Fruit fly (Drosophila melanogaster) whole organism, embryonic: ENCODE measurements around the gene CG43400.

Source experiments
- Asciz ChIP-seq: fragments of 200-800 bp; sonication (Bioruptor generic); optimal IDR thresholded peaks from 2 replicates; lab custom pipeline; 2017; ENCODE audit warnings: missing biosample characterization, mild to moderate bottlenecking, missing genetic modification characterization, missing genetic modification reagents
- CG10267 ChIP-seq: fragments of 200-800 bp; sonication (Bioruptor generic); optimal IDR thresholded peaks from 2 replicates; lab custom pipeline; 2018; ENCODE audit warnings: missing biosample characterization, mild to moderate bottlenecking, missing genetic modification characterization, moderate library complexity
- CG10959 ChIP-seq: fragments of 200-800 bp; sonication (Bioruptor generic); IDR thresholded peaks from 2 replicates; pipeline ENCODE4 v1.3.6; 2022; ENCODE audit warnings: missing biosample characterization, missing genetic modification characterization
- CG12299 ChIP-seq: fragments of 200-800 bp; sonication (Bioruptor generic); optimal IDR thresholded peaks from 2 replicates; lab custom pipeline; 2018; ENCODE audit warnings: missing biosample characterization, mild to moderate bottlenecking, missing genetic modification characterization
- CG14441 ChIP-seq: fragments of 200-800 bp; sonication (Bioruptor generic); IDR thresholded peaks from 2 replicates; pipeline ENCODE4 v1.3.6; 2022; ENCODE audit warnings: missing biosample characterization, missing genetic modification characterization
- CG15601 ChIP-seq: fragments of 200-800 bp; sonication (Bioruptor generic); optimal IDR thresholded peaks from 3 replicates; lab custom pipeline; 2019; ENCODE audit warnings: missing biosample characterization, mild to moderate bottlenecking, missing genetic modification characterization, moderate library complexity
- CG17385 ChIP-seq: fragments of 200-800 bp; sonication (Bioruptor generic); optimal IDR thresholded peaks from 3 replicates; lab custom pipeline; 2018; ENCODE audit warnings: missing biosample characterization, mild to moderate bottlenecking, missing genetic modification characterization
- CG18262 ChIP-seq: fragments of 200-800 bp; optimal IDR thresholded peaks from 3 replicates; lab custom pipeline; 2019; ENCODE audit warnings: missing biosample characterization, mild to moderate bottlenecking, missing genetic modification characterization, moderate library complexity
- CG1832 ChIP-seq: fragments of 200-800 bp; sonication (Bioruptor generic); optimal IDR thresholded peaks from 2 replicates; lab custom pipeline; 2017; ENCODE audit warnings: missing biosample characterization, mild to moderate bottlenecking, missing genetic modification characterization, inconsistent platforms
- CG2129 ChIP-seq: fragments of 200-800 bp; sonication (Bioruptor generic); IDR thresholded peaks from 2 replicates; pipeline ENCODE4 v1.3.6; 2022; ENCODE audit warnings: missing biosample characterization, missing genetic modification characterization; ENCODE audit not compliant: partially characterized antibody
- CG33213 ChIP-seq: fragments of 200-800 bp; sonication (Bioruptor generic); optimal IDR thresholded peaks from 3 replicates; lab custom pipeline; 2016; ENCODE audit warnings: missing biosample characterization, missing genetic modification characterization
- CG3407 ChIP-seq: fragments of 200-800 bp; sonication (Bioruptor generic); optimal IDR thresholded peaks from 2 replicates; lab custom pipeline; 2018; ENCODE audit warnings: missing biosample characterization, mild to moderate bottlenecking, missing genetic modification characterization
- CG34376 ChIP-seq: fragments of 200-800 bp; sonication (Bioruptor generic); optimal IDR thresholded peaks from 2 replicates; lab custom pipeline; 2018; ENCODE audit warnings: missing biosample characterization, mild to moderate bottlenecking, missing genetic modification characterization
- CG42726 ChIP-seq: fragments of 200-800 bp; sonication (Bioruptor generic); IDR thresholded peaks from 2 replicates; pipeline ENCODE4 v1.3.6; 2022; ENCODE audit warnings: missing biosample characterization, missing genetic modification characterization; ENCODE audit not compliant: partially characterized antibody
- CG7928 ChIP-seq: fragments of 200-800 bp; sonication (Bioruptor generic); optimal IDR thresholded peaks from 2 replicates; lab custom pipeline; 2017; ENCODE audit warnings: missing biosample characterization, mild to moderate bottlenecking, missing genetic modification characterization
- CG7963 ChIP-seq: fragments of 200-800 bp; sonication (Bioruptor generic); IDR thresholded peaks from 3 replicates; pipeline ENCODE4 v1.3.6; 2022; ENCODE audit warnings: missing biosample characterization, missing genetic modification characterization; ENCODE audit not compliant: partially characterized antibody
- CG8290 ChIP-seq, 3 experiments: fragments of 200-800 bp; sonication (Bioruptor generic); optimal IDR thresholded peaks; 2 replicates each; lab custom pipeline; 2016 to 2019; ENCODE audit warnings: missing biosample characterization in 3 of 3, missing genetic modification characterization in 3 of 3, mild to moderate bottlenecking in 2 of 3, moderate library complexity in 1 of 3
- CG8359 ChIP-seq: fragments of 200-800 bp; sonication (Bioruptor generic); optimal IDR thresholded peaks from 2 replicates; lab custom pipeline; 2017; ENCODE audit warnings: missing biosample characterization, mild to moderate bottlenecking, missing genetic modification characterization, borderline replicate concordance
- CG8765 ChIP-seq: fragments of 200-800 bp; sonication (Bioruptor generic); IDR thresholded peaks from 2 replicates; pipeline ENCODE4 v1.3.6; 2022; ENCODE audit warnings: missing biosample characterization, missing genetic modification characterization
- CrebB ChIP-seq: fragments of 200-800 bp; sonication (Bioruptor generic); optimal IDR thresholded peaks from 3 replicates; lab custom pipeline; 2018; ENCODE audit warnings: missing biosample characterization, mild to moderate bottlenecking, missing genetic modification characterization
- Drgx ChIP-seq: fragments of 200-800 bp; sonication (Bioruptor generic); IDR thresholded peaks from 2 replicates; pipeline ENCODE4 v1.3.6; 2022; ENCODE audit warnings: missing biosample characterization, missing genetic modification characterization
- E2f1 ChIP-seq: fragments of 200-800 bp; sonication (Bioruptor generic); IDR thresholded peaks from 2 replicates; pipeline ENCODE4 v1.3.6; 2022; ENCODE audit warnings: missing biosample characterization, missing genetic modification characterization
- Ets65A ChIP-seq: fragments of 200-800 bp; sonication (Bioruptor generic); peaks from one replicate; lab custom pipeline; 2016; ENCODE audit warnings: missing biosample characterization, missing genetic modification characterization
- HLH3B ChIP-seq: fragments of 200-800 bp; sonication (Bioruptor generic); IDR thresholded peaks from 2 replicates; pipeline ENCODE4 v1.3.6; 2022; ENCODE audit warnings: missing biosample characterization, missing genetic modification characterization
- Hsf ChIP-seq: fragments of 200-800 bp; sonication (Bioruptor generic); optimal IDR thresholded peaks from 3 replicates; lab custom pipeline; 2016; ENCODE audit warnings: missing biosample characterization, missing genetic modification characterization
- Lhr ChIP-seq: fragments of 200-800 bp; sonication (Bioruptor generic); optimal IDR thresholded peaks from 3 replicates; lab custom pipeline; 2017; ENCODE audit warnings: mild to moderate bottlenecking, missing biosample characterization, missing genetic modification reagents, missing genetic modification characterization
- Nf-YC ChIP-seq: fragments of 200-800 bp; optimal IDR thresholded peaks from 3 replicates; lab custom pipeline; 2019; ENCODE audit warnings: missing biosample characterization, mild to moderate bottlenecking, missing genetic modification characterization, moderate library complexity
- Oli ChIP-seq: fragments of 200-800 bp; sonication (Bioruptor generic); optimal IDR thresholded peaks from 2 replicates; lab custom pipeline; 2018; ENCODE audit warnings: missing biosample characterization, mild to moderate bottlenecking, missing genetic modification characterization, moderate library complexity
- Optix ChIP-seq: fragments of 200-800 bp; sonication (Bioruptor generic); IDR thresholded peaks from 3 replicates; pipeline ENCODE4 v1.3.6; 2022; ENCODE audit warnings: missing biosample characterization, missing genetic modification characterization
- Rfx ChIP-seq: fragments of 200-800 bp; sonication (Bioruptor generic); IDR thresholded peaks from 2 replicates; pipeline ENCODE4 v1.3.6; 2022; ENCODE audit warnings: missing biosample characterization, missing genetic modification characterization
- Scr ChIP-seq: fragments of 200-800 bp; sonication (Bioruptor generic); IDR thresholded peaks from 2 replicates; pipeline ENCODE4 v1.3.6; 2022; ENCODE audit warnings: missing biosample characterization, missing genetic modification characterization; ENCODE audit not compliant: partially characterized antibody
- Side ChIP-seq: fragments of 200-800 bp; sonication (Bioruptor generic); optimal IDR thresholded peaks from 2 replicates; lab custom pipeline; 2016; ENCODE audit warnings: missing biosample characterization, missing genetic modification characterization
- bigmax ChIP-seq: fragments of 200-800 bp; sonication (Bioruptor generic); optimal IDR thresholded peaks from 2 replicates; lab custom pipeline; 2018; ENCODE audit warnings: missing biosample characterization, mild to moderate bottlenecking, missing genetic modification characterization
- chinmo ChIP-seq: fragments of 200-800 bp; sonication (Bioruptor generic); IDR thresholded peaks from 4 replicates; pipeline ENCODE4 v1.3.6; 2022; ENCODE audit warnings: missing biosample characterization, missing genetic modification characterization; ENCODE audit not compliant: partially characterized antibody
- chn ChIP-seq: fragments of 200-800 bp; sonication (Bioruptor generic); optimal IDR thresholded peaks from 2 replicates; lab custom pipeline; 2016; ENCODE audit warnings: missing biosample characterization, missing genetic modification characterization
- dan ChIP-seq: fragments of 200-800 bp; sonication (Bioruptor generic); IDR thresholded peaks from 2 replicates; pipeline ENCODE4 v1.3.6; 2022; ENCODE audit warnings: missing biosample characterization, missing genetic modification characterization
- dm ChIP-seq: fragments of 200-800 bp; sonication (Bioruptor generic); optimal IDR thresholded peaks from 3 replicates; lab custom pipeline; 2016; ENCODE audit warnings: missing biosample characterization, missing genetic modification characterization
- dmrt11E ChIP-seq: fragments of 200-800 bp; sonication (Bioruptor generic); optimal IDR thresholded peaks from 3 replicates; lab custom pipeline; 2018; ENCODE audit warnings: missing biosample characterization, mild to moderate bottlenecking, missing genetic modification characterization, moderate library complexity
- fd64A ChIP-seq: fragments of 200-800 bp; sonication (Bioruptor generic); optimal IDR thresholded peaks from 3 replicates; lab custom pipeline; 2018; ENCODE audit warnings: missing biosample characterization, mild to moderate bottlenecking, missing genetic modification characterization
- knrl ChIP-seq: fragments of 200-800 bp; sonication (Bioruptor generic); IDR thresholded peaks from 3 replicates; pipeline ENCODE4 v1.3.6; 2022; ENCODE audit warnings: missing biosample characterization, missing genetic modification characterization; ENCODE audit not compliant: partially characterized antibody
- maf-S ChIP-seq: fragments of 200-800 bp; sonication (Bioruptor generic); optimal IDR thresholded peaks from 2 replicates; lab custom pipeline; 2016; ENCODE audit warnings: missing biosample characterization, missing genetic modification characterization
- nerfin-1 ChIP-seq: fragments of 200-800 bp; sonication (Bioruptor generic); optimal IDR thresholded peaks from 3 replicates; lab custom pipeline; 2019; ENCODE audit warnings: missing biosample characterization, mild to moderate bottlenecking, missing genetic modification characterization, moderate library complexity
- p53 ChIP-seq: fragments of 200-800 bp; sonication (Bioruptor generic); optimal IDR thresholded peaks from 2 replicates; lab custom pipeline; 2016; ENCODE audit warnings: missing biosample characterization, missing genetic modification characterization
- pho ChIP-seq: fragments of 200-800 bp; sonication (Bioruptor generic); optimal IDR thresholded peaks from 2 replicates; lab custom pipeline; 2016; ENCODE audit warnings: missing biosample characterization, missing genetic modification characterization
- pnt ChIP-seq: fragments of 200-800 bp; sonication (Bioruptor generic); optimal IDR thresholded peaks from 3 replicates; lab custom pipeline; 2016; ENCODE audit warnings: missing biosample characterization, missing genetic modification characterization
- sc ChIP-seq, 3 experiments: fragments of >200 bp in 2 of 3; fragments of 200-800 bp in 1 of 3; sonication (Bioruptor generic) in 1 of 3; optimal IDR thresholded peaks; 2 replicates in 2 of 3; 3 replicates in 1 of 3; lab custom pipeline; 2017; ENCODE audit warnings: mild to moderate bottlenecking in 1 of 3, missing biosample characterization in 1 of 3, missing genetic modification characterization in 1 of 3, missing genetic modification reagents in 1 of 3
- sens-2 ChIP-seq: fragments of 200-800 bp; sonication (Bioruptor generic); IDR thresholded peaks from 2 replicates; pipeline ENCODE4 v1.3.6; 2022; ENCODE audit warnings: missing biosample characterization, missing genetic modification characterization
- sim ChIP-seq: fragments of 200-800 bp; sonication (Bioruptor generic); IDR thresholded peaks from 2 replicates; pipeline ENCODE4 v1.3.6; 2022; ENCODE audit warnings: missing biosample characterization, missing genetic modification characterization
- vnd ChIP-seq: fragments of 200-800 bp; sonication (Bioruptor generic); IDR thresholded peaks from 3 replicates; pipeline ENCODE4 v1.3.6; 2022; ENCODE audit warnings: missing biosample characterization, missing genetic modification characterization; ENCODE audit not compliant: partially characterized antibody
- vvl ChIP-seq: fragments of 200-800 bp; sonication (Bioruptor generic); IDR thresholded peaks from 2 replicates; pipeline ENCODE4 v1.3.6; 2022; ENCODE audit warnings: missing biosample characterization, missing genetic modification characterization

CG43400 gene

DNA sequence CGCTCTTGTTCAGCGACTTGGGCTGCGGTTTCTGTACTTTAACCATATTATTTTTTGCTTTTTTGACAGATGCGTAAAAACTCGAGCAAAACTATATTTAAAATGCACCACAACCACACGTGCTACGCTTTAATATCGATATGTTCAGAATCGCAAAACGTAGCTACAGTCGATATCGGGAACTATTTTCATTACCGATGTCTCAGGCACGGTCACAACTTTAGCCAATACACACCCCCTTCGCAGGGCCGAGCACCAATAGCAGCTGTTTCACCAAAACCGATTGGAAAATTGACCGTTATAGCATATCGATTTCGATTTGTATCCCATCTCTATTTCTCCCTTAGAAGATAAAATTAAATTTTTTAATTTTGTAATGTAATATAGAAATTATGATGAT, 21.2 kb downstream of the CG43400 start, which contains the start of gene CG13096 (continued):
- TF ChIP-seq maf-S (peak; percentile 6), fd64A (GFP tag; lab: Kevin White, UChicago) (no peak), pnt (no peak), E2f1 (GFP tag; lab: Robert Waterston, UW) (no peak), CG18262 (peak; percentile 12), CG7963 (GFP tag; lab: Robert Waterston, UW) (peak; percentile 97), CG33213 (peak; percentile 55), HLH3B (GFP tag; lab: Robert Waterston, UW) (no peak), pho (GFP tag; lab: Kevin White, UChicago) (peak; percentile 39), p53 (GFP tag; lab: Kevin White, UChicago) (peak; percentile 9), CG12299 (tag; lab: Kevin White, UChicago) (no peak), Lhr (peak; percentile 77), CG15601 (tag; lab: Kevin White, UChicago) (peak; percentile 59), CG42726 (peak; percentile 98), CG8359 (GFP tag; lab: Kevin White, UChicago) (no peak), CG2129 (GFP tag; lab: Robert Waterston, UW) (peak; percentile 95), CG8290 (GFP tag; optimal IDR thresholded peaks at IDR 0.05; lab: Kevin White, UChicago) (peak; percentile 90), CG8290 (tag; optimal IDR thresholded peaks at IDR 0.05; lab: Kevin White, UChicago) (peak; percentile 75 to 96), bigmax (GFP tag; lab: Kevin White, UChicago) (peak; percentile 50), Optix (GFP tag; lab: Robert Waterston, UW) (no peak), vvl (no peak; the same call in 1 of the 2 replicates), dm (GFP tag; lab: Kevin White, UChicago) (peak; percentile 99), nerfin-1 (peak; percentile 22), CG8765 (no peak), knrl (GFP tag; lab: Robert Waterston, UW) (peak; percentile 98), CG17385 (GFP tag; lab: Kevin White, UChicago) (no peak), Asciz (GFP tag; lab: Kevin White, UChicago) (no peak), CG14441 (no peak), sim (no peak), dmrt11E (no peak), Nf-YC (peak; percentile 81), Oli (tag; lab: Kevin White, UChicago) (no peak), Ets65A (GFP tag; lab: Kevin White, UChicago) (peak; percentile 83), Drgx (no peak), sens-2 (no peak), chn (GFP tag; lab: Kevin White, UChicago) (peak; percentile 32), CrebB (peak; percentile 6), Hsf (GFP tag; lab: Kevin White, UChicago) (peak; percentile 11), Rfx (GFP tag; lab: Robert Waterston, UW) (peak; percentile 66), CG10959 (GFP tag; lab: Robert Waterston, UW) (no peak), vnd (peak; percentile 97), Side (GFP tag; lab: Kevin White, UChicago) (peak; percentile 2), chinmo (peak; percentile 99), Scr (GFP tag; lab: Robert Waterston, UW) (peak; percentile 97), CG34376 (GFP tag; lab: Kevin White, UChicago) (peak; percentile 8), CG10267 (tag; lab: Kevin White, UChicago) (peak; percentile 74), CG3407 (GFP tag; lab: Kevin White, UChicago) (no peak), CG1832 (GFP tag; lab: Kevin White, UChicago) (no peak), dan (GFP tag; lab: Robert Waterston, UW) (no peak), CG7928 (GFP tag; lab: Kevin White, UChicago) (peak; percentile 81), sc (optimal IDR thresholded peaks at IDR 0.05; lab: Kevin White, UChicago) (no peak), sc (GFP tag; optimal IDR thresholded peaks at IDR 0.05; lab: Kevin White, UChicago) (no peak)
